Worm (Caenorhabditis elegans): ENCODE data around the gene ZK380.4.

- no peak for TF ChIP-seq dpl-1 (GFP tag; optimal IDR thresholded peaks at IDR 0.05)
- no peak for TF ChIP-seq lin-39 (tag; optimal IDR thresholded peaks at IDR 0.05)
- TF ChIP-seq sox-4 (tag; optimal IDR thresholded peaks at IDR 0.05), result no peak
- TF ChIP-seq fkh-10 (GFP tag; optimal IDR thresholded peaks at IDR 0.05), result no peak
- TF ChIP-seq lin-13 (GFP tag; optimal IDR thresholded peaks at IDR 0.05), result no peak
These were observed 17.0 kb upstream of the ZK380.4 start, which contains the start of gene R09H3.3 for ce11 chrX:1668748-1669147.

Data from whole organism, L1 larva.